Worm (Caenorhabditis elegans) whole organism, late embryonic: ENCODE measurements around the gene mltn-5.

Experiments
- K09A11.1 ChIP-seq: sonication (generic microtip); optimal IDR thresholded peaks from 2 replicates; lab custom pipeline; 2017; ENCODE audit warnings: antibody characterized with exemption, mild to moderate bottlenecking, missing genetic modification characterization, missing compliant biosample characterization; ENCODE audit not compliant: insufficient read depth
- ceh-18 ChIP-seq: sonication (generic microtip); optimal IDR thresholded peaks from 2 replicates; lab custom pipeline; 2016; ENCODE audit warnings: missing genetic modification characterization, missing compliant biosample characterization
- fkh-6 ChIP-seq: sonication (generic microtip); optimal IDR thresholded peaks from 2 replicates; lab custom pipeline; 2016; ENCODE audit warnings: missing genetic modification characterization, missing compliant biosample characterization
- hlh-30 ChIP-seq: sonication (generic microtip); optimal IDR thresholded peaks from 2 replicates; lab custom pipeline; 2017; ENCODE audit warnings: antibody characterized with exemption, missing genetic modification characterization, missing compliant biosample characterization; ENCODE audit not compliant: insufficient read depth
- nhr-11 ChIP-seq: fragments of 150-350 bp; optimal IDR thresholded peaks from 2 replicates; lab custom pipeline; 2014; ENCODE audit warnings: missing biosample characterization, missing genetic modification characterization
- pqm-1 ChIP-seq: sonication (generic microtip); optimal IDR thresholded peaks from 2 replicates; lab custom pipeline; 2016; ENCODE audit warnings: missing genetic modification characterization, missing compliant biosample characterization
- tbx-2 ChIP-seq: sonication (generic microtip); optimal IDR thresholded peaks from 2 replicates; lab custom pipeline; 2016; ENCODE audit warnings: missing genetic modification characterization, missing compliant biosample characterization

- TF ChIP-seq fkh-6 (tag; lab: Kevin White, UChicago) (no peak), tbx-2 (no peak), pqm-1 (tag; lab: Kevin White, UChicago) (no peak), hlh-30 (no peak), K09A11.1 (tag; lab: Kevin White, UChicago) (no peak), nhr-11 (tag; lab: Kevin White, UChicago) (no peak), ceh-18 (tag; lab: Kevin White, UChicago) (no peak)
Observed at ce11 chrII:13964325-13964724, 39.3 kb downstream of the mltn-5 start.
